Fruit fly (Drosophila melanogaster) ovary, adult (tissue): ENCODE measurements around the gene CG33203.

Source experiments
- CG17801 ChIP-seq: fragments of 200-800 bp; optimal IDR thresholded peaks from 2 replicates; lab custom pipeline; 2019; ENCODE audit warnings: missing biosample characterization, mild to moderate bottlenecking, missing genetic modification characterization, moderate library complexity; ENCODE audit not compliant: partially characterized antibody

Gene CG33203

dm6 chr3R:28886813-28887212, 696 bp downstream of the CG33203 start:
- no peak for TF ChIP-seq CG17801 (GFP tag; lab: Kevin White, UChicago)

dm6 chr3R:28883434-28883833, 4.1 kb downstream of the CG33203 start, which contains the start of gene Nepl21:
TSS of gene Nepl21 (plus strand) at chr3R:28883693.
- no peak for TF ChIP-seq CG17801 (GFP tag; lab: Kevin White, UChicago)

- no peak for TF ChIP-seq CG17801 (GFP tag; lab: Kevin White, UChicago)
These were observed 7.3 kb downstream of the CG33203 start, which contains the start of the genes Nepl19 and Nepl20 for dm6 chr3R:28880066-28880842. TSS of gene Nepl19 (minus strand) at chr3R:28880122. TSS of gene Nepl20 (plus strand) at chr3R:28880792.

- no peak for TF ChIP-seq CG17801 (GFP tag; lab: Kevin White, UChicago)
These were observed 12.2 kb downstream of the CG33203 start, which contains the start of gene Nepl18 for dm6 chr3R:28875345-28875744. TSS of gene Nepl18 (plus strand) at chr3R:28875621.

dm6 chr3R:28872605-28873004, 14.9 kb downstream of the CG33203 start, which contains the start of gene Nepl17:
TSS of gene Nepl17 (plus strand) at chr3R:28872905.
- TF ChIP-seq CG17801 (GFP tag; lab: Kevin White, UChicago), result no peak

dm6 chr3R:28870364-28870763, 17.1 kb downstream of the CG33203 start:
- no peak for TF ChIP-seq CG17801 (GFP tag; lab: Kevin White, UChicago)

dm6 chr3R:28861309-28862157, 26.0 kb downstream of the CG33203 start:
- no peak for TF ChIP-seq CG17801 (GFP tag; lab: Kevin White, UChicago)

- no peak for TF ChIP-seq CG17801 (GFP tag; lab: Kevin White, UChicago)
These were observed 26.9 kb downstream of the CG33203 start for dm6 chr3R:28860582-28860981.

- peak; percentile 46 for TF ChIP-seq CG17801 (GFP tag; lab: Kevin White, UChicago)
These were observed 28.4 kb downstream of the CG33203 start, which contains the start of gene Inx3 for dm6 chr3R:28859058-28859526. TSS of gene Inx3 (minus strand) at chr3R:28859497.

dm6 chr3R:28858241-28858647, 29.3 kb downstream of the CG33203 start:
- TF ChIP-seq CG17801 (GFP tag; lab: Kevin White, UChicago), result no peak

dm6 chr3R:28857287-28858024, 30.1 kb downstream of the CG33203 start:
- no peak for TF ChIP-seq CG17801 (GFP tag; lab: Kevin White, UChicago)

- TF ChIP-seq CG17801 (GFP tag; lab: Kevin White, UChicago), result no peak
These were observed 30.7 kb downstream of the CG33203 start for dm6 chr3R:28856829-28857228.

dm6 chr3R:28856140-28856539, 31.4 kb downstream of the CG33203 start:
- TF ChIP-seq CG17801 (GFP tag; lab: Kevin White, UChicago), result no peak

dm6 chr3R:28851966-28852377, 35.5 kb downstream of the CG33203 start:
- TF ChIP-seq CG17801 (GFP tag; lab: Kevin White, UChicago), result no peak
